Worm (Caenorhabditis elegans): Measurements from ENCODE around the gene clec-213.

Gene clec-213

DNA sequence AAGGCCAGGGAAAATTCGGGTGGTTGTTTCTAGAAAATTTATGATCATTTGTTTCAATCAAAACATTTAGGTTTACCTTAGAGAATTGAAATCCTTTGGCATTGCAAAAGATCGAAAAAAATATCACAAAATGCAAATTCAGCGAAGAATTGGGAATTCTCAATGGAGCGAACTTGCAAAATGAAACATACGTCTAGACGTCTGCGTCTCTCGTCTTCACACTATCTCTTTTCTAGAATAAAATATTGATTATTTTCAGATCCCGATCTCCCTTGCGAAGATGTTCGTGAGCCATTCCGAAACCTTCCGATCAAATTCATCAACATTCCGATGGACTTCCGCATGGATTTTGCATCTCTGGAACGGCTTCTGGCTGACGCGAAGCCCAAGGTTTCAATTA is 24.6 kb upstream of the clec-213 start, which contains the start of gene ets-6 (continued):
- TF ChIP-seq F16B12.6 (tag; optimal IDR thresholded peaks at IDR 0.05) (no peak), egl-27 (tag; optimal IDR thresholded peaks at IDR 0.05) (no peak), efl-1 (optimal IDR thresholded peaks at IDR 0.05) (peak; percentile 75 to 77), efl-1 (GFP tag; optimal IDR thresholded peaks at IDR 0.05 in 1 of 2) (peak; percentile 67 to 96), hlh-17 (GFP tag; optimal IDR thresholded peaks at IDR 0.05; ENCODE audit: borderline replicate concordance) (no peak), ceh-8 (GFP tag; optimal IDR thresholded peaks at IDR 0.05) (no peak), hpl-2 (GFP tag; optimal IDR thresholded peaks at IDR 0.05) (no peak), nhr-12 (tag; optimal IDR thresholded peaks at IDR 0.05) (no peak), tbx-2 (tag; optimal IDR thresholded peaks at IDR 0.05) (peak; percentile 54), nhr-90 (tag; optimal IDR thresholded peaks at IDR 0.05; ENCODE audit: poor library complexity) (peak; percentile 46), tlp-1 (tag; optimal IDR thresholded peaks at IDR 0.05) (no peak), ceh-63 (GFP tag; optimal IDR thresholded peaks at IDR 0.05) (no peak), ztf-4 (tag; optimal IDR thresholded peaks at IDR 0.05) (no peak), mep-1 (tag; optimal IDR thresholded peaks at IDR 0.05) (peak; percentile 72), nhr-76 (tag; optimal IDR thresholded peaks at IDR 0.05) (no peak), lin-39 (tag; optimal IDR thresholded peaks at IDR 0.05) (peak; percentile 25), ceh-82 (tag; optimal IDR thresholded peaks at IDR 0.05) (peak in 2 of 3 experiments; percentile 26 to 27), swsn-7 (tag; optimal IDR thresholded peaks at IDR 0.05) (peak; percentile 62), skn-1 (tag; optimal IDR thresholded peaks at IDR 0.05) (peak; percentile 25), zag-1 (tag; optimal IDR thresholded peaks at IDR 0.05) (no peak), nhr-11 (tag; optimal IDR thresholded peaks at IDR 0.05) (no peak), pag-3 (tag; optimal IDR thresholded peaks at IDR 0.05; ENCODE audit: borderline replicate concordance, insufficient read depth) (no peak), vab-15 (tag; optimal IDR thresholded peaks at IDR 0.05) (no peak), nhr-19 (GFP tag; conservative IDR thresholded peaks at IDR 0.05) (peak; percentile 54), alr-1 (tag; optimal IDR thresholded peaks at IDR 0.05; ENCODE audit: borderline replicate concordance) (no peak), Y116A8C.19 (tag; optimal IDR thresholded peaks at IDR 0.05; ENCODE audit: borderline replicate concordance) (no peak), nhr-20 (tag; optimal IDR thresholded peaks at IDR 0.05) (peak; percentile 65), fkh-8 (tag; optimal IDR thresholded peaks at IDR 0.05) (no peak), aha-1 (tag; optimal IDR thresholded peaks at IDR 0.05) (no peak), fkh-4 (tag; optimal IDR thresholded peaks at IDR 0.05; ENCODE audit: borderline replicate concordance) (no peak), elt-3 (tag; optimal IDR thresholded peaks at IDR 0.05) (peak in 2 of 6 experiments; percentile 12 to 34), ceh-90 (tag; optimal IDR thresholded peaks at IDR 0.05) (no peak), mef-2 (tag; optimal IDR thresholded peaks at IDR 0.05) (no peak), nhr-77 (tag; optimal IDR thresholded peaks at IDR 0.05) (peak; percentile 60), pax-3 (tag; optimal IDR thresholded peaks at IDR 0.05) (no peak)

DNA sequence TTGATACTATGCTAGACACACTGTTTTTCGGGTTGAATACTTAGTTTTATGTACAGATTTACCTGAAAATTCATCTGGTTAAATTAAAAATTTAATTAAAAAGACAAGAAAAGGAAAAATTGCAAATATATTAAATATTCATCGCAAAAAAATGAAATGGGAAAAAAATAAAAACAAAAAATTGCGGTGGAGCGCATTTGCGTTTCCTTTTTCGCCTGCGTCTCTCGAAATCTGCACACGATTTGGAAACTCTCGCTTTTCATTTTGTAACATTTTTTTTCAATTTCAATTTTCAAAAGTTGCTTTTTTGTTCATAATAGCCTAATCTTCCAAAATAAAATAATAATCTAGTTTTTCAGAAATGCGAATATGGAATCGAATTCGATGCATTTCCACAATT is 17.3 kb upstream of the clec-213 start, which contains the start of the genes F19F10.11 and C50E3.5:
Gene F19F10.11, minus strand, starts transcription at position 68 of the 400 bp plus-strand sequence.
Gene C50E3.5, plus strand, starts transcription at position 360 of the 400 bp plus-strand sequence.
- TF ChIP-seq fkh-4 (tag; optimal IDR thresholded peaks at IDR 0.05; ENCODE audit: borderline replicate concordance) (no peak), irx-1 (tag; optimal IDR thresholded peaks at IDR 0.05) (peak; percentile 42), nhr-85 (tag) (peak; percentile 74), mep-1 (tag; optimal IDR thresholded peaks at IDR 0.05) (peak; percentile 82), tbx-2 (tag; optimal IDR thresholded peaks at IDR 0.05) (peak; percentile 70), nhr-12 (tag; optimal IDR thresholded peaks at IDR 0.05) (no peak), lin-35 (GFP tag; optimal IDR thresholded peaks at IDR 0.05) (peak; percentile 27 to 64), efl-3 (GFP tag; optimal IDR thresholded peaks at IDR 0.05) (no peak), lin-14 (GFP tag; optimal IDR thresholded peaks at IDR 0.05) (peak; percentile 79), ztf-4 (tag; optimal IDR thresholded peaks at IDR 0.05) (no peak), nhr-77 (tag; optimal IDR thresholded peaks at IDR 0.05) (no peak), pax-3 (tag; optimal IDR thresholded peaks at IDR 0.05) (no peak), lin-39 (tag; optimal IDR thresholded peaks at IDR 0.05) (no peak), ceh-90 (tag; optimal IDR thresholded peaks at IDR 0.05) (no peak), ceh-82 (tag; optimal IDR thresholded peaks at IDR 0.05) (peak; percentile 21 to 60 (median 44)), pag-3 (tag; optimal IDR thresholded peaks at IDR 0.05; ENCODE audit: borderline replicate concordance, insufficient read depth) (peak; percentile 22), blmp-1 (tag; optimal IDR thresholded peaks at IDR 0.05) (peak; percentile 56), elt-3 (tag; optimal IDR thresholded peaks at IDR 0.05) (peak in 1 of 6 experiments; percentile 57), ceh-88 (GFP tag; IDR thresholded peaks at IDR 0.05) (no peak), snu-23 (GFP tag; optimal IDR thresholded peaks at IDR 0.05) (peak; percentile 78), zip-4 (GFP tag; optimal IDR thresholded peaks at IDR 0.05) (no peak), nhr-47 (tag; optimal IDR thresholded peaks at IDR 0.05) (peak; percentile 73), F16B12.6 (tag; optimal IDR thresholded peaks at IDR 0.05) (no peak), mdl-1 (tag; optimal IDR thresholded peaks at IDR 0.05) (peak in 1 of 2 experiments; percentile 32), nhr-19 (GFP tag; conservative IDR thresholded peaks at IDR 0.05) (peak; percentile 66), unc-30 (tag; optimal IDR thresholded peaks at IDR 0.05) (no peak), nhr-84 (tag; optimal IDR thresholded peaks at IDR 0.05) (no peak), nhr-20 (tag; optimal IDR thresholded peaks at IDR 0.05) (peak; percentile 69), C16A3.4 (tag; optimal IDR thresholded peaks at IDR 0.05) (peak; percentile 67), skn-1 (tag; optimal IDR thresholded peaks at IDR 0.05) (peak; percentile 48), nhr-90 (tag; optimal IDR thresholded peaks at IDR 0.05; ENCODE audit: poor library complexity) (peak; percentile 66)

Data from whole organism, L1 larva.